Worm (Caenorhabditis elegans) whole organism, young adult: Measurements from ENCODE around the gene col-128.

ENCODE experiments used
- B0336.3 ChIP-seq: fragments of 200-800 bp; sonication (Bioruptor generic); IDR thresholded peaks from 2 replicates; pipeline ENCODE4 v1.3.6; 2022; ENCODE audit warnings: missing genetic modification characterization, missing compliant biosample characterization
- C06A6.2 ChIP-seq: fragments of 200-800 bp; sonication (Bioruptor generic); conservative IDR thresholded peaks from 2 replicates; pipeline ENCODE4 v1.3.6; 2022; ENCODE audit warnings: missing genetic modification characterization, missing compliant biosample characterization
- C17E4.6 ChIP-seq: fragments of 200-800 bp; sonication (Bioruptor generic); IDR thresholded peaks from 2 replicates; pipeline ENCODE4 v1.3.6; 2022; ENCODE audit warnings: missing genetic modification reagents, missing genetic modification characterization, missing compliant biosample characterization
- F10E7.11 ChIP-seq: sonication (generic microtip); optimal IDR thresholded peaks from 2 replicates; lab custom pipeline; 2017; ENCODE audit warnings: mild to moderate bottlenecking, missing genetic modification characterization, moderate library complexity, missing compliant biosample characterization
- F23B12.7 ChIP-seq: sonication (generic microtip); optimal IDR thresholded peaks from 2 replicates; lab custom pipeline; 2017; ENCODE audit warnings: missing genetic modification characterization, mild to moderate bottlenecking, missing compliant biosample characterization, antibody characterized with exemption, moderate library complexity; ENCODE audit not compliant: insufficient read depth
- F49E8.2 ChIP-seq: sonication (generic microtip); optimal IDR thresholded peaks from 3 replicates; lab custom pipeline; 2017; ENCODE audit warnings: missing genetic modification characterization, mild to moderate bottlenecking, missing compliant biosample characterization, antibody characterized with exemption, moderate library complexity; ENCODE audit not compliant: insufficient read depth
- F52B5.7 ChIP-seq: sonication (generic microtip); optimal IDR thresholded peaks from 2 replicates; lab custom pipeline; 2016; ENCODE audit warnings: mild to moderate bottlenecking, missing genetic modification characterization, missing compliant biosample characterization
- F57C9.4 ChIP-seq: sonication (generic microtip); optimal IDR thresholded peaks from 2 replicates; lab custom pipeline; 2017; ENCODE audit warnings: mild to moderate bottlenecking, missing genetic modification characterization, missing compliant biosample characterization
- K12H6.12 ChIP-seq: fragments of 200-800 bp; sonication (Bioruptor generic); optimal IDR thresholded peaks from 2 replicates; lab custom pipeline; 2018; ENCODE audit warnings: mild to moderate bottlenecking, missing genetic modification characterization, missing compliant biosample characterization
- Y67H2A.10 ChIP-seq: fragments of 200-800 bp; sonication (Bioruptor generic); conservative IDR thresholded peaks from 2 replicates; pipeline ENCODE4 v1.3.6; 2022; ENCODE audit warnings: missing genetic modification reagents, missing genetic modification characterization, missing compliant biosample characterization
- ZK185.1 ChIP-seq: sonication (generic microtip); optimal IDR thresholded peaks from 2 replicates; lab custom pipeline; 2016; ENCODE audit warnings: mild to moderate bottlenecking, missing genetic modification characterization, missing compliant biosample characterization; ENCODE audit not compliant: poor library complexity, severe bottlenecking
- ama-1 ChIP-seq, 3 experiments: fragments of 150-350 bp in 1 of 3; sonication (generic microtip) in 2 of 3; optimal IDR thresholded peaks; 2 replicates each; lab custom pipeline; 2014 to 2018; ENCODE audit warnings: missing biosample characterization in 2 of 3, missing genetic modification characterization in 2 of 3, missing genetic modification reagents in 2 of 3
- aptf-3 ChIP-seq: fragments of 200-800 bp; sonication (Bioruptor generic); IDR thresholded peaks from 2 replicates; pipeline ENCODE4 v1.3.6; 2022; ENCODE audit warnings: missing genetic modification characterization, missing compliant biosample characterization
- attf-5 ChIP-seq: fragments of 200-800 bp; sonication (Bioruptor generic); optimal IDR thresholded peaks from 2 replicates; lab custom pipeline; 2018; ENCODE audit warnings: mild to moderate bottlenecking, missing genetic modification characterization, missing compliant biosample characterization
- cebp-1 ChIP-seq, 2 experiments: fragments of 200-800 bp in 1 of 2; sonication (Bioruptor generic) in 1 of 2; sonication (generic microtip) in 1 of 2; IDR thresholded peaks in 1 of 2; optimal IDR thresholded peaks in 1 of 2; 2 replicates each; pipeline versions ENCODE4 v1.3.6 to Lab custom; 2017 to 2022; ENCODE audit warnings: missing compliant biosample characterization in 2 of 2, missing genetic modification characterization in 2 of 2, mild to moderate bottlenecking in 1 of 2, missing genetic modification reagents in 1 of 2, moderate library complexity in 1 of 2
- ceh-27 ChIP-seq: fragments of 200-800 bp; sonication (Bioruptor generic); optimal IDR thresholded peaks from 2 replicates; lab custom pipeline; 2018; ENCODE audit warnings: mild to moderate bottlenecking, missing genetic modification characterization, moderate library complexity, missing compliant biosample characterization
- ceh-79 ChIP-seq: sonication (generic microtip); optimal IDR thresholded peaks from 2 replicates; lab custom pipeline; 2017; ENCODE audit warnings: mild to moderate bottlenecking, missing genetic modification characterization, missing compliant biosample characterization
- dpl-1 ChIP-seq: fragments of 150-350 bp; optimal IDR thresholded peaks from 2 replicates; lab custom pipeline; 2014; ENCODE audit warnings: missing biosample characterization, missing genetic modification reagents, missing genetic modification characterization
- efl-1 ChIP-seq: fragments of 150-350 bp; optimal IDR thresholded peaks from 2 replicates; lab custom pipeline; 2014; ENCODE audit warnings: missing biosample characterization, missing genetic modification reagents, missing genetic modification characterization
- egl-18 ChIP-seq: fragments of 200-800 bp; sonication (Bioruptor generic); IDR thresholded peaks from 2 replicates; pipeline ENCODE4 v1.3.6; 2022; ENCODE audit warnings: missing genetic modification reagents, missing genetic modification characterization, missing compliant biosample characterization
- fkh-3 ChIP-seq: sonication (generic microtip); optimal IDR thresholded peaks from 2 replicates; lab custom pipeline; 2016; ENCODE audit warnings: mild to moderate bottlenecking, missing genetic modification characterization, missing compliant biosample characterization
- gei-17 ChIP-seq: fragments of 200-800 bp; sonication (Bioruptor generic); optimal IDR thresholded peaks from 2 replicates; lab custom pipeline; 2018; ENCODE audit warnings: mild to moderate bottlenecking, missing genetic modification characterization, missing compliant biosample characterization
- hmg-1.2 ChIP-seq: fragments of 200-800 bp; sonication (Bioruptor generic); IDR thresholded peaks from 2 replicates; pipeline ENCODE4 v1.3.6; 2022; ENCODE audit warnings: missing genetic modification reagents, missing genetic modification characterization, missing compliant biosample characterization
- let-526 ChIP-seq: fragments of 200-800 bp; sonication (Bioruptor generic); IDR thresholded peaks from 2 replicates; pipeline ENCODE4 v1.3.6; 2022; ENCODE audit warnings: missing genetic modification reagents, missing genetic modification characterization, missing compliant biosample characterization
- lin-26 ChIP-seq: fragments of 200-800 bp; sonication (Bioruptor generic); IDR thresholded peaks from 2 replicates; pipeline ENCODE4 v1.3.6; 2022; ENCODE audit warnings: missing genetic modification reagents, missing genetic modification characterization, missing compliant biosample characterization
- lsl-1 ChIP-seq: fragments of 200-800 bp; sonication (Bioruptor generic); optimal IDR thresholded peaks from 2 replicates; lab custom pipeline; 2018; ENCODE audit warnings: mild to moderate bottlenecking, missing genetic modification characterization, moderate library complexity, missing compliant biosample characterization
- lsy-27 ChIP-seq: sonication (generic microtip); optimal IDR thresholded peaks from 2 replicates; lab custom pipeline; 2017; ENCODE audit warnings: missing genetic modification characterization, mild to moderate bottlenecking, missing compliant biosample characterization, antibody characterized with exemption, missing genotype, borderline replicate concordance; ENCODE audit not compliant: insufficient read depth
- madf-3 ChIP-seq: fragments of 200-800 bp; sonication (Bioruptor generic); IDR thresholded peaks from 2 replicates; pipeline ENCODE4 v1.3.6; 2022; ENCODE audit warnings: missing genetic modification reagents, missing genetic modification characterization, missing compliant biosample characterization
- nhr-179 ChIP-seq: sonication (generic microtip); optimal IDR thresholded peaks from 2 replicates; lab custom pipeline; 2016; ENCODE audit warnings: mild to moderate bottlenecking, missing genetic modification characterization, missing compliant biosample characterization
- nhr-80 ChIP-seq: sonication (generic microtip); optimal IDR thresholded peaks from 2 replicates; lab custom pipeline; 2016; ENCODE audit warnings: missing genetic modification characterization, missing compliant biosample characterization
- pbrm-1 ChIP-seq: fragments of 200-800 bp; sonication (Bioruptor generic); IDR thresholded peaks from 2 replicates; pipeline ENCODE4 v1.3.6; 2022; ENCODE audit warnings: missing genetic modification reagents, missing genetic modification characterization, missing compliant biosample characterization
- pha-4 ChIP-seq: fragments of 150-350 bp; sonication (generic microtip); optimal IDR thresholded peaks from 2 replicates; lab custom pipeline; 2014; ENCODE audit warnings: missing biosample characterization, missing genetic modification reagents, missing genetic modification characterization
- repo-1 ChIP-seq: sonication (generic microtip); optimal IDR thresholded peaks from 2 replicates; lab custom pipeline; 2017; ENCODE audit warnings: mild to moderate bottlenecking, missing genetic modification characterization, missing compliant biosample characterization
- rpc-1 ChIP-seq, 2 experiments: fragments of 150-350 bp in 1 of 2; sonication (generic microtip) in 1 of 2; optimal IDR thresholded peaks; 2 replicates each; lab custom pipeline; 2014 to 2018; ENCODE audit warnings: missing biosample characterization in 1 of 2, missing genetic modification characterization in 1 of 2, missing genetic modification reagents in 1 of 2, missing genotype in 1 of 2
- snpc-3.4 ChIP-seq: sonication (generic microtip); optimal IDR thresholded peaks from 2 replicates; lab custom pipeline; 2017; ENCODE audit warnings: missing genetic modification characterization, mild to moderate bottlenecking, missing compliant biosample characterization, antibody characterized with exemption, moderate library complexity, missing genotype, missing genetic modification reagents
- snpc-4 ChIP-seq, 5 experiments: fragments of 150-350 bp in 1 of 5; sonication (generic microtip) in 4 of 5; optimal IDR thresholded peaks; 2 replicates each; lab custom pipeline; 2014 to 2018; ENCODE audit warnings: missing genetic modification characterization in 5 of 5, missing biosample characterization in 3 of 5, antibody characterized with exemption in 2 of 5, mild to moderate bottlenecking in 2 of 5, missing compliant biosample characterization in 2 of 5, missing genotype in 2 of 5, moderate library complexity in 2 of 5, missing genetic modification reagents in 1 of 5
- sptf-2 ChIP-seq: fragments of 200-800 bp; sonication (Bioruptor generic); optimal IDR thresholded peaks from 2 replicates; lab custom pipeline; 2018; ENCODE audit warnings: mild to moderate bottlenecking, missing genetic modification characterization, missing compliant biosample characterization
- tbp1 ChIP-seq: fragments of 200-800 bp; sonication (Bioruptor generic); optimal IDR thresholded peaks from 2 replicates; lab custom pipeline; 2018; ENCODE audit warnings: mild to moderate bottlenecking, missing genetic modification characterization, missing compliant biosample characterization
- tlf-1 ChIP-seq: fragments of 200-800 bp; sonication (Bioruptor generic); optimal IDR thresholded peaks from 2 replicates; lab custom pipeline; 2018; ENCODE audit warnings: mild to moderate bottlenecking, missing genetic modification characterization, missing compliant biosample characterization
- zfh-2 ChIP-seq: fragments of 200-800 bp; sonication (Bioruptor generic); conservative IDR thresholded peaks from 2 replicates; pipeline ENCODE4 v1.3.6; 2022; ENCODE audit warnings: missing genetic modification reagents, missing genetic modification characterization, missing compliant biosample characterization
- ztf-18 ChIP-seq: sonication (generic microtip); optimal IDR thresholded peaks from 2 replicates; lab custom pipeline; 2016; ENCODE audit warnings: missing genotype, mild to moderate bottlenecking, missing genetic modification characterization, missing compliant biosample characterization
- ztf-22 ChIP-seq: fragments of 200-800 bp; sonication (Bioruptor generic); optimal IDR thresholded peaks from 2 replicates; lab custom pipeline; 2018; ENCODE audit warnings: mild to moderate bottlenecking, missing genetic modification characterization, moderate library complexity, missing compliant biosample characterization

The col-128 gene

ce11 chrIV:11569795-11570194 lies 18.0 kb upstream of the col-128 start:
- TF ChIP-seq K12H6.12 (tag; lab: Kevin White, UChicago) = no peak
- no peak for TF ChIP-seq lsy-27 (tag; lab: Kevin White, UChicago)
- no peak for TF ChIP-seq ceh-27 (GFP tag; lab: Kevin White, UChicago)
- TF ChIP-seq lin-26 (GFP tag; lab: Robert Waterston, UW) = no peak
- TF ChIP-seq fkh-3 = no peak
- TF ChIP-seq repo-1 (tag; lab: Kevin White, UChicago) = no peak
- no peak for TF ChIP-seq dpl-1
- no peak for TF ChIP-seq ztf-18
- no peak for TF ChIP-seq attf-5 (GFP tag; lab: Kevin White, UChicago)
- no peak for TF ChIP-seq F52B5.7 (tag; lab: Kevin White, UChicago)
- TF ChIP-seq C06A6.2 = no peak
- no peak for TF ChIP-seq gei-17 (GFP tag; lab: Kevin White, UChicago)
- TF ChIP-seq sptf-2 = no peak
- TF ChIP-seq tlf-1 = no peak
- no peak for TF ChIP-seq aptf-3 (GFP tag; lab: Robert Waterston, UW)
- no peak for TF ChIP-seq nhr-179 (tag; lab: Kevin White, UChicago)
- TF ChIP-seq lsl-1 (GFP tag; lab: Kevin White, UChicago) = no peak
- no peak for TF ChIP-seq pbrm-1 (GFP tag; lab: Robert Waterston, UW)
- TF ChIP-seq snpc-3.4 (tag; lab: Kevin White, UChicago) = no peak
- TF ChIP-seq cebp-1 (GFP tag; IDR thresholded peaks at IDR 0.05; lab: Robert Waterston, UW) = no peak
- no peak for TF ChIP-seq cebp-1 (tag; optimal IDR thresholded peaks at IDR 0.05; lab: Kevin White, UChicago)

ce11 chrIV:11568249-11568940 lies 16.6 kb upstream of the col-128 start:
- TF ChIP-seq madf-3 (GFP tag; lab: Robert Waterston, UW) = peak; percentile 52; the same call in 1 of the 2 replicates
- TF ChIP-seq cebp-1 (GFP tag; IDR thresholded peaks at IDR 0.05; lab: Robert Waterston, UW) = no peak
- peak; percentile 4 for TF ChIP-seq cebp-1 (tag; optimal IDR thresholded peaks at IDR 0.05; lab: Kevin White, UChicago)
- TF ChIP-seq ztf-22 (GFP tag; lab: Kevin White, UChicago) = no peak
- TF ChIP-seq, all 124 proteins: peak for 2

- peak; percentile 76 for TF ChIP-seq F49E8.2
- TF ChIP-seq pha-4 (tag; lab: Kevin White, UChicago) = no peak
- TF ChIP-seq ceh-79 (tag; lab: Kevin White, UChicago) = no peak
- TF ChIP-seq tbp1 (GFP tag; lab: Kevin White, UChicago) = peak; percentile 58
- no peak for TF ChIP-seq F10E7.11 (tag; lab: Kevin White, UChicago)
- peak; percentile 74 for TF ChIP-seq B0336.3 (GFP tag; lab: Robert Waterston, UW)
- peak; percentile 62 for TF ChIP-seq snpc-3.4 (tag; lab: Kevin White, UChicago)
- peak; percentile 51 for TF ChIP-seq efl-1 (GFP tag; lab: Kevin White, UChicago)
- peak; percentile 21 for TF ChIP-seq ztf-18
- TF ChIP-seq attf-5 (GFP tag; lab: Kevin White, UChicago) = peak; percentile 56
- TF ChIP-seq F57C9.4 = no peak
- peak; percentile 9 for TF ChIP-seq nhr-80 (tag; lab: Kevin White, UChicago)
- TF ChIP-seq rpc-1 (optimal IDR thresholded peaks at IDR 0.05; lab: Kevin White, UChicago) = peak; percentile 15
- TF ChIP-seq rpc-1 (tag; optimal IDR thresholded peaks at IDR 0.05; lab: Kevin White, UChicago) = no peak
- peak; percentile 79 for TF ChIP-seq F23B12.7 (tag; lab: Kevin White, UChicago)
- TF ChIP-seq snpc-4 (GFP tag; optimal IDR thresholded peaks at IDR 0.05; lab: Kevin White, UChicago) = no peak
- peak; percentile 41 to 55 (median 46) for TF ChIP-seq snpc-4 (tag; optimal IDR thresholded peaks at IDR 0.05; lab: Kevin White, UChicago)
- TF ChIP-seq nhr-179 (tag; lab: Kevin White, UChicago) = no peak
- TF ChIP-seq C17E4.6 (GFP tag; lab: Robert Waterston, UW) = peak; percentile 15; the same call in 1 of the 2 replicates
- TF ChIP-seq ama-1 (optimal IDR thresholded peaks at IDR 0.05; lab: Kevin White, UChicago) = no peak
- no peak for TF ChIP-seq ama-1 (GFP tag; optimal IDR thresholded peaks at IDR 0.05; lab: Kevin White, UChicago)
- peak; percentile 95 for TF ChIP-seq hmg-1.2 (GFP tag; lab: Robert Waterston, UW)
- no peak for TF ChIP-seq Y67H2A.10
- no peak for TF ChIP-seq let-526 (GFP tag; lab: Robert Waterston, UW)
- peak; percentile 58 for TF ChIP-seq ZK185.1
- TF ChIP-seq zfh-2 (GFP tag; lab: Robert Waterston, UW) = peak; percentile 55; the same call in 1 of the 2 replicates
- no peak for TF ChIP-seq egl-18
Observed at ce11 chrIV:11566146-11566545, 14.4 kb upstream of the col-128 start, which contains the start of gene sec-24.1. TSS of gene sec-24.1 (minus strand) at chrIV:11566194.
